Worm (Caenorhabditis elegans): Measurements from ENCODE around the gene F49F1.12.

DNA sequence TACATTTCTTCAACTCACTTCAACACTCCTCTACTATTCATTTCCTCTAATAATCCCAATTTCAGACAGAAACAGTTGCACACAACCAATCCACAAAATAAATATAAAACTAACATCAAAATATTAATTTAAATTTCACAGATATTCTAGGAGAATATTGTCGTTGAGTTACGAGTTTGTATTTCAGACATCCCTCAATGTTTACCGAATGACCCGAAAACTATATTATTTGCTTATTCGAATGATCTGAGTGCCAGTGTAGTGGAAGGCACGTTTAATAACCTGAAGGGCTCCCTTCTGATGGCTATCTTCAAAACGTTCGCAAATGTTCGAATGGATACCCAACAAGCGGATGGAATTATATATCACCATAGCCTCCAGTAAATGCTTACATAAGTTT lies 1.9 kb upstream of the F49F1.12 start, which contains the start of gene R07C12.3:
- TF ChIP-seq flt-1 (GFP tag; IDR thresholded peaks at IDR 0.05) (no peak), klf-2 (GFP tag; conservative IDR thresholded peaks at IDR 0.05) (no peak), med-1 (GFP tag; optimal IDR thresholded peaks at IDR 0.05; ENCODE audit: insufficient read depth) (no peak), ref-1 (GFP tag; conservative IDR thresholded peaks at IDR 0.05) (no peak), cog-1 (tag; optimal IDR thresholded peaks at IDR 0.05) (no peak), ztf-23 (GFP tag; IDR thresholded peaks at IDR 0.05) (no peak), tab-1 (GFP tag; IDR thresholded peaks at IDR 0.05) (no peak)

Measured in whole organism, midembryonic.